Fruit fly (Drosophila melanogaster) whole organism: Measurements from ENCODE around the gene CG16779.

Source experiments
- CG8478 ChIP-seq: fragments of >200 bp; optimal IDR thresholded peaks from 2 replicates; lab custom pipeline; 2018; ENCODE audit warnings: inconsistent platforms
- Dll ChIP-seq: fragments of >200 bp; optimal IDR thresholded peaks from 2 replicates; lab custom pipeline; 2017
- EcR ChIP-seq, 2 experiments: fragments of >200 bp; optimal IDR thresholded peaks; 2 replicates each; lab custom pipeline; 2017; ENCODE audit warnings: missing biosample characterization in 2 of 2, missing genetic modification characterization in 2 of 2, missing genetic modification reagents in 2 of 2
- pan ChIP-seq: fragments of >200 bp; optimal IDR thresholded peaks from 2 replicates; lab custom pipeline; 2017
- psq ChIP-seq: fragments of >200 bp; optimal IDR thresholded peaks from 2 replicates; lab custom pipeline; 2017
- usp ChIP-seq: fragments of >200 bp; optimal IDR thresholded peaks from 2 replicates; lab custom pipeline; 2017; ENCODE audit warnings: missing biosample characterization, missing genetic modification characterization, mixed read lengths

The CG16779 gene

dm6 chr3R:9513052-9513420 is 19.6 kb upstream of the CG16779 start, which contains the start of the genes Ras85D and Rlb1:
TSS of gene Ras85D (minus strand) at chr3R:9513067.
TSS of gene Rlb1 (plus strand) at chr3R:9513327.
- no peak for TF ChIP-seq CG8478 (lab: Kevin White, UChicago)
- TF ChIP-seq usp (GFP tag; lab: Kevin White, UChicago): no peak
- TF ChIP-seq pan (lab: Kevin White, UChicago): no peak
- no peak for TF ChIP-seq psq
- no peak for TF ChIP-seq Dll (lab: Kevin White, UChicago)
- no peak for TF ChIP-seq EcR (GFP tag; optimal IDR thresholded peaks at IDR 0.05; lab: Kevin White, UChicago)

- TF ChIP-seq usp (GFP tag; lab: Kevin White, UChicago) (no peak), Dll (lab: Kevin White, UChicago) (peak; percentile 61), CG8478 (lab: Kevin White, UChicago) (no peak), EcR (GFP tag; optimal IDR thresholded peaks at IDR 0.05; lab: Kevin White, UChicago) (peak in 1 of 2 experiments; percentile 12), pan (lab: Kevin White, UChicago) (no peak)
Observed at dm6 chr3R:9512193-9513051, 18.9 kb upstream of the CG16779 start.

DNA sequence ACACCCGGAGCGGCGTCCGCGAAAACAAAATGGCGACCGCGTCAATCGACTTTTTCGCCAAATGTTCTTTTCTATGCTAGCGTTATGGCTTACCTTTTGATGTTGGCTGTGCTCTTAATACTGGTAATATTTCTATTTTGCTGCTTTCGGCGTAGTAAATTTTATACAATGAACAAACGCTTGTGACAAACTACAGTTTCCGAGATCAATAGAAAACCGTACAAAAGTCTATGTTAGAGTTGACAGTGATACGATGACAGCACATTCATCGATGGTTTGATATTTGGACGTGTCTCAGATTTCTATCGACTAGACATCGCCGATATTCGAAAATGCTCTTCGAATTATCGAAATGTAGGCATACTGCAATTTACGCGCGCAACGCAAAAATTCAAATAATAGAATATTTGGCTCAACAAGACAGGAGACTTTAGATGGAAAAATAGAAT is 16.6 kb upstream of the CG16779 start, which contains the start of gene rump:
Gene rump (minus strand): TSS at position 255 of the 449 bp plus-strand sequence.
- TF ChIP-seq CG8478 (lab: Kevin White, UChicago) (no peak), psq (no peak), pan (lab: Kevin White, UChicago) (no peak), usp (GFP tag; lab: Kevin White, UChicago) (no peak), Dll (lab: Kevin White, UChicago) (no peak), EcR (GFP tag; optimal IDR thresholded peaks at IDR 0.05; lab: Kevin White, UChicago) (no peak)

dm6 chr3R:9504355-9504754 is 10.9 kb upstream of the CG16779 start, which contains the start of gene CG8149:
TSS of gene CG8149 (plus strand) at chr3R:9504656.
- TF ChIP-seq Dll (lab: Kevin White, UChicago) (no peak), usp (GFP tag; lab: Kevin White, UChicago) (no peak), psq (no peak), EcR (GFP tag; optimal IDR thresholded peaks at IDR 0.05; lab: Kevin White, UChicago) (no peak), CG8478 (lab: Kevin White, UChicago) (no peak), pan (lab: Kevin White, UChicago) (no peak)

dm6 chr3R:9503329-9504088 is 10.0 kb upstream of the CG16779 start:
- TF ChIP-seq EcR (GFP tag; optimal IDR thresholded peaks at IDR 0.05; lab: Kevin White, UChicago) (peak in 1 of 2 experiments; percentile 16), Dll (lab: Kevin White, UChicago) (no peak), usp (GFP tag; lab: Kevin White, UChicago) (no peak)

- TF ChIP-seq usp (GFP tag; lab: Kevin White, UChicago): no peak
- no peak for TF ChIP-seq CG8478 (lab: Kevin White, UChicago)
- TF ChIP-seq pan (lab: Kevin White, UChicago): no peak
- TF ChIP-seq EcR (GFP tag; optimal IDR thresholded peaks at IDR 0.05; lab: Kevin White, UChicago): no peak
- TF ChIP-seq Dll (lab: Kevin White, UChicago): no peak
- TF ChIP-seq psq: no peak
Observed at dm6 chr3R:9502416-9502763, 8.9 kb upstream of the CG16779 start, which contains the start of gene RhoL. TSS of gene RhoL (minus strand) at chr3R:9502581.

DNA sequence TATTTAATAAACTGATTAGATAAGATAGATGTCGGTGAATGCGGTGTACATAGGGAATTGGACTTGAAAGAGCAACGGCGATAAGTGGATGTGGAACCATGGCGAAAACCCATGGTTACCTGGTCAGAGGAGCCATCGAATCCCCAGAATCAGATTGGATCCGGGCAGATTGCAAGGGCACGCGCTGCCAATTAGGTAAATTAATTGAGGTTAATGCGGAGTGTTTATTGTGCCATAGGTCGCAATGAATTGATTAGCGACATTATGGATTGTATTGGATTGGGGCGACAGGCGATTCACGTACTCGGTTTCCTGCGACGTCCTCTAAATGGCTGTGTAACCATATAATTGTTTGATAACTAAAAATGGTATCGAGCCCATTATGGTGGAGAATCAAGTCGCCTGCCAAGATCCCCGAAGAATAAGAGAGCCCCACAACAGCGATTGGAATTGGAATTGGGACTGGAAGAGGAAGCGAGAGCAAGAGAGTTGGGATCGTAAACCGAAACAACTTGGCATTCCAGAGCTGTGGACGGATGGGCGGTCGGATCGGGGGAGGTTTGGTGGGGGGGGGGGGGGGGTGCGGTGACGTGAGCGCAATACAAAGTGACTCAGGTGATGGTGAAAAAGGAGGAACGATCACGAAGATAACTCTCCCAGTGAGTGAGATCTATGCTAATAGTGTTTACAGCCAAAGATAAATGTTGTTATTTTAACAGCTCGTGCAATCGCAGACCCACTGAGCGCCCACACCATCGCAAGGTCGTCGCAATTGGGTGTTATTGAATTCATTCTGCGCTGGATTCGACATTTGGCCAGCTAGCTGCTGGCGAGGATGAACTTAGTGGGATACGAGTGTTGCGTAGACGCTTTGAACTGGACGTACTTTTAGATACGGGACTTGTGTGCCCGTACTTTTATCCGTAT is 8.3 kb upstream of the CG16779 start:
- TF ChIP-seq Dll (lab: Kevin White, UChicago) (no peak), psq (no peak), EcR (GFP tag; optimal IDR thresholded peaks at IDR 0.05; lab: Kevin White, UChicago) (no peak), pan (lab: Kevin White, UChicago) (no peak), CG8478 (lab: Kevin White, UChicago) (no peak), usp (GFP tag; lab: Kevin White, UChicago) (no peak)

dm6 chr3R:9500193-9501051 is 6.9 kb upstream of the CG16779 start:
- TF ChIP-seq usp (GFP tag; lab: Kevin White, UChicago): no peak
- no peak for TF ChIP-seq Dll (lab: Kevin White, UChicago)
- no peak for TF ChIP-seq EcR (GFP tag; optimal IDR thresholded peaks at IDR 0.05; lab: Kevin White, UChicago)
- TF ChIP-seq CG8478 (lab: Kevin White, UChicago): no peak

DNA sequence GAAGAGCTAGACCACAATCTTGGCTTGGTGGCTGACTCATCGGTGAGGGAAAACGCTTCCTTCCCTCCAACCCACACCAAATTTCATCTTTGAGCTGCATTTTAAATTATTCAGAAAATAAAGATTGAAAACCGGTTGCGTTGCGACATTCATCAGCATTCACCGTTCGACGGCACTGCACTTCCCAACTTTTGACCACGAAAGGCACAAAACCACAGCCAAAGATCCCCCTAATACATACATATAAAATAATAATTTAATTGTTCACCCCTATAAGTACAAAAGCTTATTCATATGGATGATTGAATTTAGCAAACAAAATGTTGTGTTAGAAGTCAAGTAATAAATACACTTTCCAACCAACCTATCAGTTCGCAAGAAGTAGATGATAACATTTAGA is 5.8 kb upstream of the CG16779 start:
- no peak for TF ChIP-seq Dll (lab: Kevin White, UChicago)
- TF ChIP-seq usp (GFP tag; lab: Kevin White, UChicago): no peak
- no peak for TF ChIP-seq CG8478 (lab: Kevin White, UChicago)
- no peak for TF ChIP-seq psq
- no peak for TF ChIP-seq EcR (GFP tag; optimal IDR thresholded peaks at IDR 0.05; lab: Kevin White, UChicago)
- TF ChIP-seq pan (lab: Kevin White, UChicago): no peak

dm6 chr3R:9496748-9497147 is 3.3 kb upstream of the CG16779 start:
- TF ChIP-seq CG8478 (lab: Kevin White, UChicago) (no peak), usp (GFP tag; lab: Kevin White, UChicago) (no peak), Dll (lab: Kevin White, UChicago) (no peak), pan (lab: Kevin White, UChicago) (no peak), psq (no peak)
